Fruit fly (Drosophila melanogaster): ENCODE measurements around the gene MFS10.

Gene MFS10

dm6 chrX:13136939-13137697, 8.3 kb downstream of the MFS10 start (continued):
- TF ChIP-seq Hmx (GFP tag; optimal IDR thresholded peaks at IDR 0.05) (no peak), gce (GFP tag; IDR thresholded peaks at IDR 0.05) (peak; percentile 60; the same call in 2 of the 3 replicates), Mes4 (GFP tag; optimal IDR thresholded peaks at IDR 0.05) (no peak), D19A (tag; optimal IDR thresholded peaks at IDR 0.05) (peak; percentile 38), YL-1 (GFP tag; optimal IDR thresholded peaks at IDR 0.05) (no peak), gt (GFP tag; IDR thresholded peaks at IDR 0.05) (no peak), dmrt11E (tag; optimal IDR thresholded peaks at IDR 0.05) (no peak), croc (GFP tag; conservative IDR thresholded peaks at IDR 0.05) (peak; percentile 54), CG34422 (GFP tag; IDR thresholded peaks at IDR 0.05) (peak; percentile 68; the same call in 2 of the 3 replicates), bigmax (GFP tag; optimal IDR thresholded peaks at IDR 0.05) (no peak), Myb (GFP tag; optimal IDR thresholded peaks at IDR 0.05) (no peak), ara (GFP tag; IDR thresholded peaks at IDR 0.05) (peak; percentile 66; the same call in 1 of the 2 replicates), CG10565 (GFP tag; optimal IDR thresholded peaks at IDR 0.05) (no peak), z (GFP tag; IDR thresholded peaks at IDR 0.05) (no peak), eve (GFP tag; optimal IDR thresholded peaks at IDR 0.05) (no peak), lov (optimal IDR thresholded peaks at IDR 0.05) (no peak), lov (GFP tag; IDR thresholded peaks at IDR 0.05) (no peak; the same call in 2 of the 3 replicates), Usf (GFP tag; optimal IDR thresholded peaks at IDR 0.05) (no peak), Mrtf (GFP tag; IDR thresholded peaks at IDR 0.05) (no peak), HHEX (GFP tag; optimal IDR thresholded peaks at IDR 0.05) (peak; percentile 30), Optix (GFP tag; IDR thresholded peaks at IDR 0.05) (peak; percentile 82), Sox100B (GFP tag; optimal IDR thresholded peaks at IDR 0.05) (peak; percentile 47), cas (GFP tag; IDR thresholded peaks at IDR 0.05) (no peak), CG11085 (GFP tag; IDR thresholded peaks at IDR 0.05) (no peak), CG18619 (GFP tag; optimal IDR thresholded peaks at IDR 0.05) (no peak), trem (tag; optimal IDR thresholded peaks at IDR 0.05) (no peak), CG1233 (GFP tag; optimal IDR thresholded peaks at IDR 0.05) (peak; percentile 49), Abd-B (GFP tag; optimal IDR thresholded peaks at IDR 0.05) (no peak), usp (GFP tag; optimal IDR thresholded peaks at IDR 0.05) (no peak), CG4360 (GFP tag; IDR thresholded peaks at IDR 0.05) (peak; percentile 35; the same call in 1 of the 2 replicates), Meics (GFP tag; optimal IDR thresholded peaks at IDR 0.05) (peak; percentile 11), wdn (GFP tag; IDR thresholded peaks at IDR 0.05) (0 out of 2 replicates have a peak, but pooled peaks have one; percentile 14), CG14441 (GFP tag; IDR thresholded peaks at IDR 0.05) (peak; percentile 66), chif (GFP tag; optimal IDR thresholded peaks at IDR 0.05) (no peak), CG10321 (GFP tag; IDR thresholded peaks at IDR 0.05) (no peak), CG10979 (tag; optimal IDR thresholded peaks at IDR 0.05) (peak; percentile 62), CoRest (tag; optimal IDR thresholded peaks at IDR 0.05) (peak; percentile 37), CG5180 (GFP tag; optimal IDR thresholded peaks at IDR 0.05) (peak; percentile 57), CG15269 (tag; optimal IDR thresholded peaks at IDR 0.05) (peak; percentile 15), Dad (GFP tag; optimal IDR thresholded peaks at IDR 0.05) (no peak), Sry-δ (GFP tag; optimal IDR thresholded peaks at IDR 0.05) (no peak), tup (GFP tag; optimal IDR thresholded peaks at IDR 0.05) (no peak), grau (tag; optimal IDR thresholded peaks at IDR 0.05) (peak; percentile 39), ssp (GFP tag; IDR thresholded peaks at IDR 0.05) (peak; percentile 69), CG3995 (GFP tag; optimal IDR thresholded peaks at IDR 0.05) (no peak), Dbx (GFP tag; IDR thresholded peaks at IDR 0.05) (no peak), CG14965 (GFP tag; optimal IDR thresholded peaks at IDR 0.05; ENCODE audit: borderline replicate concordance) (no peak), chn (GFP tag; optimal IDR thresholded peaks at IDR 0.05) (no peak), CG13775 (GFP tag; optimal IDR thresholded peaks at IDR 0.05) (no peak), rib (GFP tag; IDR thresholded peaks at IDR 0.05) (no peak), Nf-YA (GFP tag; IDR thresholded peaks at IDR 0.05) (peak; percentile 41; the same call in 1 of the 2 replicates)

Data from whole organism, embryonic.